Fruit fly (Drosophila melanogaster): Measurements from ENCODE around the gene Pde11.

dm6 chr2L:18506923-18507322, 83.2 kb downstream of the Pde11 start:
- TF ChIP-seq Vsx2 (GFP tag; optimal IDR thresholded peaks at IDR 0.05; ENCODE audit: partially characterized antibody): no peak
- TF ChIP-seq Myc (optimal IDR thresholded peaks at IDR 0.05): no peak
- no peak for TF ChIP-seq br (GFP tag; optimal IDR thresholded peaks at IDR 0.05)
